Fruit fly (Drosophila melanogaster) whole organism: ENCODE data around the gene CG42654.

Experiments
- CG8478 ChIP-seq: fragments of >200 bp; optimal IDR thresholded peaks from 2 replicates; lab custom pipeline; 2018; ENCODE audit warnings: inconsistent platforms
- EcR ChIP-seq, 2 experiments: fragments of >200 bp; optimal IDR thresholded peaks; 2 replicates each; lab custom pipeline; 2017; ENCODE audit warnings: missing biosample characterization in 2 of 2, missing genetic modification characterization in 2 of 2, missing genetic modification reagents in 2 of 2
- pan ChIP-seq: fragments of >200 bp; optimal IDR thresholded peaks from 2 replicates; lab custom pipeline; 2017
- psq ChIP-seq: fragments of >200 bp; optimal IDR thresholded peaks from 2 replicates; lab custom pipeline; 2017
- usp ChIP-seq: fragments of >200 bp; optimal IDR thresholded peaks from 2 replicates; lab custom pipeline; 2017; ENCODE audit warnings: missing biosample characterization, missing genetic modification characterization, mixed read lengths

- TF ChIP-seq usp (GFP tag; lab: Kevin White, UChicago) (no peak), CG8478 (no peak), pan (lab: Kevin White, UChicago) (no peak), psq (lab: Kevin White, UChicago) (no peak), EcR (GFP tag; optimal IDR thresholded peaks at IDR 0.05; lab: Kevin White, UChicago) (no peak)
Observed at dm6 chr3L:19979592-19979991, 25.3 kb upstream of the CG42654 start, which contains the start of gene CG14182.
